Fruit fly (Drosophila melanogaster): ENCODE data around the gene ATPsynG.

- TF ChIP-seq CG34367 (tag; optimal IDR thresholded peaks at IDR 0.05) (no peak), EcR (GFP tag; optimal IDR thresholded peaks at IDR 0.05) (no peak), rn (GFP tag; IDR thresholded peaks at IDR 0.05) (no peak), Snoo (tag; optimal IDR thresholded peaks at IDR 0.05) (no peak), Ets98B (GFP tag; IDR thresholded peaks at IDR 0.05) (no peak)
Observed at dm6 chr2L:10970134-10970533, 6.1 kb downstream of the ATPsynG start, which contains the start of the genes Tmem214 and YL-1.

Data from whole organism, pupa.